Fruit fly (Drosophila melanogaster): ENCODE results near the gene Madm.

Madm gene

DNA sequence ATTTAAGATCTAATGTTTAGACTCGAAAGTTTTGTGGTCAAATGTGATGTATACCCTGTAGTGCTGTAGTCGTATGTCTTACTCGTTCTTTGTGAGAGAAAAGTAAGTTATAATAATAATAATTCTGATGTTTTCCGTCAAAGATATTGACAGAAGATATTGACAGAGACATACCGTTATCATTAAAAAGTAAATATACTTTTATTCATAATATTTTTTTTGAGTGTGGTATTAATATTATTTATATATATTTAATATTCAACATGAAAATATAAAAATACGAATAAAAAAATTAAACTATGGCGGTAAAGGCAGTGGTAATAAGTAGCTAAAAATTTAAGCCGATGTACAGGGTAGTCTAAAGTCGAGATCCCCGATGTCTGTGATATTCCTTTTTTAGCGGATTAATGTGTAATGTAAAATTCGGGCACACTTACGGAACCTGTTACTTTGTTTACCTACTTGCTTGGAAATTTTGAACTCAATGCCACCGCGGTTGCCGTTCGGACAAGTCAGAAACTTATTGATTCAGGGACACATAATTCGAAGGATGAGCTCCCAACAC is 5.9 kb upstream of the Madm start, which contains the start of the genes CG2100 and CG1236 (continued):
- TF ChIP-seq CG6683 (GFP tag; optimal IDR thresholded peaks at IDR 0.05) (peak; percentile 67), Bteb2 (GFP tag; optimal IDR thresholded peaks at IDR 0.05) (no peak), Chrac-16 (GFP tag; optimal IDR thresholded peaks at IDR 0.05) (peak; percentile 73), CG18599 (GFP tag; optimal IDR thresholded peaks at IDR 0.05) (peak; percentile 83), CG31441 (GFP tag; IDR thresholded peaks at IDR 0.05) (peak; percentile 95), Vsx1 (GFP tag; optimal IDR thresholded peaks at IDR 0.05) (no peak), Trl (optimal IDR thresholded peaks at IDR 0.05) (no peak), Trl (GFP tag; optimal IDR thresholded peaks at IDR 0.05) (peak; percentile 14), Taf1 (GFP tag; IDR thresholded peaks at IDR 0.05) (0 out of 2 replicates have a peak, but pooled peaks have one; percentile 16), CG12299 (tag; optimal IDR thresholded peaks at IDR 0.05) (peak; percentile 63), insv (GFP tag; optimal IDR thresholded peaks at IDR 0.05) (peak in 1 of 2 experiments; percentile 6), Spps (tag; optimal IDR thresholded peaks at IDR 0.05) (peak; percentile 76), zfh1 (GFP tag; IDR thresholded peaks at IDR 0.05) (peak; percentile 71; the same call in 2 of the 3 replicates), Sox100B (GFP tag; optimal IDR thresholded peaks at IDR 0.05) (peak; percentile 93), bigmax (GFP tag; optimal IDR thresholded peaks at IDR 0.05) (no peak), al (GFP tag; IDR thresholded peaks at IDR 0.05) (peak; percentile 75), CG10462 (GFP tag; optimal IDR thresholded peaks at IDR 0.05) (peak; percentile 71), zf30C (GFP tag; optimal IDR thresholded peaks at IDR 0.05) (no peak), CG6765 (GFP tag; optimal IDR thresholded peaks at IDR 0.05) (peak; percentile 69), CG16779 (GFP tag; IDR thresholded peaks at IDR 0.05) (no peak), Dll (GFP tag; IDR thresholded peaks at IDR 0.05; ENCODE audit: partially characterized antibody) (no peak), CG34376 (GFP tag; optimal IDR thresholded peaks at IDR 0.05) (no peak), Bgb (GFP tag; IDR thresholded peaks at IDR 0.05; ENCODE audit: partially characterized antibody) (no peak), CG16815 (GFP tag; optimal IDR thresholded peaks at IDR 0.05) (peak; percentile 80), CG13775 (GFP tag; optimal IDR thresholded peaks at IDR 0.05) (peak; percentile 94), CG17385 (GFP tag; optimal IDR thresholded peaks at IDR 0.05) (peak; percentile 83), row (GFP tag; IDR thresholded peaks at IDR 0.05) (peak; percentile 95), Dad (GFP tag; optimal IDR thresholded peaks at IDR 0.05) (no peak), sens-2 (GFP tag; IDR thresholded peaks at IDR 0.05) (no peak; the same call in 1 of the 2 replicates), Deaf1 (tag; optimal IDR thresholded peaks at IDR 0.05) (peak; percentile 71), CG10979 (tag; optimal IDR thresholded peaks at IDR 0.05) (peak; percentile 90), stwl (tag; optimal IDR thresholded peaks at IDR 0.05) (peak; percentile 36), Opbp (GFP tag; IDR thresholded peaks at IDR 0.05; ENCODE audit: partially characterized antibody) (no peak), CG3838 (GFP tag; optimal IDR thresholded peaks at IDR 0.05) (peak; percentile 10), HLH4C (GFP tag; IDR thresholded peaks at IDR 0.05; ENCODE audit: partially characterized antibody) (no peak), dimm (GFP tag; IDR thresholded peaks at IDR 0.05) (peak; percentile 43; the same call in 1 of the 2 replicates), aop (GFP tag; IDR thresholded peaks at IDR 0.05) (no peak), MTF-1 (GFP tag; optimal IDR thresholded peaks at IDR 0.05; ENCODE audit: borderline replicate concordance) (peak; percentile 1), lov (optimal IDR thresholded peaks at IDR 0.05) (no peak), lov (GFP tag; IDR thresholded peaks at IDR 0.05) (no peak), CrebB (tag; optimal IDR thresholded peaks at IDR 0.05) (peak; percentile 36), Doc2 (GFP tag; IDR thresholded peaks at IDR 0.05) (no peak), Ssrp (tag; optimal IDR thresholded peaks at IDR 0.05) (peak; percentile 90), gro (GFP tag; optimal IDR thresholded peaks at IDR 0.05) (no peak), CG9797 (GFP tag; optimal IDR thresholded peaks at IDR 0.05) (peak; percentile 58), CG12744 (GFP tag; optimal IDR thresholded peaks at IDR 0.05) (peak; percentile 20), Ptx1 (GFP tag; IDR thresholded peaks at IDR 0.05) (peak; percentile 82), klu (GFP tag; IDR thresholded peaks at IDR 0.05) (no peak; the same call in 1 of the 2 replicates), Doc3 (GFP tag; IDR thresholded peaks at IDR 0.05; ENCODE audit: partially characterized antibody) (no peak), btn (GFP tag; optimal IDR thresholded peaks at IDR 0.05) (peak; percentile 3), danr (GFP tag; IDR thresholded peaks at IDR 0.05) (no peak)

Data from whole organism, embryonic.